Worm (Caenorhabditis elegans) whole organism, late embryonic: ENCODE data around the gene T05A7.13.

Experiments used
- ceh-34 ChIP-seq: sonication (generic microtip); optimal IDR thresholded peaks from 2 replicates; lab custom pipeline; 2016; ENCODE audit warnings: mild to moderate bottlenecking, missing genetic modification characterization, missing compliant biosample characterization
- elt-2 ChIP-seq: sonication (generic microtip); optimal IDR thresholded peaks from 2 replicates; lab custom pipeline; 2016; ENCODE audit warnings: missing genetic modification reagents, missing genetic modification characterization, missing compliant biosample characterization
- fkh-10 ChIP-seq: fragments of 150-350 bp; optimal IDR thresholded peaks from 2 replicates; lab custom pipeline; 2014; ENCODE audit warnings: missing biosample characterization, missing genetic modification reagents, missing genetic modification characterization
- hlh-15 ChIP-seq: sonication (generic microtip); optimal IDR thresholded peaks from 2 replicates; lab custom pipeline; 2016; ENCODE audit warnings: missing genetic modification characterization, missing compliant biosample characterization
- nfya-1 ChIP-seq: sonication (generic microtip); optimal IDR thresholded peaks from 2 replicates; lab custom pipeline; 2017; ENCODE audit warnings: missing genetic modification characterization, mild to moderate bottlenecking, missing compliant biosample characterization, antibody characterized with exemption, moderate library complexity
- nhr-11 ChIP-seq: fragments of 150-350 bp; optimal IDR thresholded peaks from 2 replicates; lab custom pipeline; 2014; ENCODE audit warnings: missing biosample characterization, missing genetic modification characterization
- pha-4 ChIP-seq: fragments of 150-350 bp; optimal IDR thresholded peaks from 2 replicates; lab custom pipeline; 2018; ENCODE audit warnings: missing biosample characterization, missing genetic modification reagents, missing genetic modification characterization
- unc-55 ChIP-seq: sonication (generic microtip); optimal IDR thresholded peaks from 2 replicates; lab custom pipeline; 2017; ENCODE audit warnings: missing biosample characterization, missing genetic modification reagents, missing genetic modification characterization

DNA sequence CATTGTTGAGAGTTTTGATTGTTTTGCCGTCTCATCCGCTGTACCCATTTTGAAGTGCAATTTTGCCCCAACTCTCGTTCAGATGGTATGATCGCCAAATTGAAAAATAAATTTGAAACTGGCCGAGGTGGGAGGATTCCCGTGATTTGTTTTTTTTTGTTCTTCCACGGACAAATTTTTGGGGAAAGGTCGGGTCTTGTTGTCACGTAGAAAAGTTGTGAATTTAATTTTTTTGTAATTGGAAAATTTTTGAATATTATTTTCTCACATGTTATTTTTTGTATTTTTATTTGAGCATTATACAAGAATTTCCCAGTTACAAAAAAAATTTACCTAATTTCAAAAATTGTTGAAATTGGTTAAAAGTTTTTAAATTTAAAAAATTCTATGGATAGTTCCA, 10.5 kb upstream of the T05A7.13 start, which contains the start of gene T05A7.6:
- TF ChIP-seq nhr-11 (tag; lab: Kevin White, UChicago) (no peak), unc-55 (GFP tag; lab: Kevin White, UChicago) (no peak), elt-2 (tag; lab: Kevin White, UChicago) (no peak), nfya-1 (tag; lab: Kevin White, UChicago) (no peak), hlh-15 (tag; lab: Kevin White, UChicago) (no peak), pha-4 (tag; lab: Kevin White, UChicago) (no peak), ceh-34 (no peak), fkh-10 (GFP tag; lab: Kevin White, UChicago) (no peak)
